Fruit fly (Drosophila melanogaster) whole organism, prepupa: ENCODE results near the gene CG34393.

ENCODE experiments used
- CG10669 ChIP-seq: fragments of 200-800 bp; sonication (Bioruptor generic); optimal IDR thresholded peaks from 3 replicates; lab custom pipeline; 2018; ENCODE audit warnings: missing biosample characterization, mild to moderate bottlenecking, missing genetic modification characterization, moderate library complexity
- CG11294 ChIP-seq: fragments of 200-800 bp; sonication (Bioruptor generic); IDR thresholded peaks from 2 replicates; pipeline ENCODE4 v1.3.6; 2022; ENCODE audit warnings: missing biosample characterization, missing genetic modification characterization
- CG11902 ChIP-seq: fragments of 200-800 bp; sonication (Bioruptor generic); optimal IDR thresholded peaks from 3 replicates; lab custom pipeline; 2016; ENCODE audit warnings: missing biosample characterization, missing genetic modification characterization
- CG15336 ChIP-seq: fragments of 200-800 bp; sonication (Bioruptor generic); IDR thresholded peaks from 2 replicates; pipeline ENCODE4 v1.3.6; 2022; ENCODE audit warnings: missing biosample characterization, missing genetic modification characterization
- CG1621 ChIP-seq: fragments of 200-800 bp; sonication (Bioruptor generic); optimal IDR thresholded peaks from 3 replicates; lab custom pipeline; 2018; ENCODE audit warnings: missing biosample characterization, mild to moderate bottlenecking, missing genetic modification characterization
- CG31627 ChIP-seq: fragments of 200-800 bp; sonication (Bioruptor generic); optimal IDR thresholded peaks from 3 replicates; lab custom pipeline; 2016; ENCODE audit warnings: missing biosample characterization, missing genetic modification characterization
- CG32006 ChIP-seq: fragments of 200-800 bp; sonication (Bioruptor generic); optimal IDR thresholded peaks from 3 replicates; lab custom pipeline; 2017; ENCODE audit warnings: missing biosample characterization, mild to moderate bottlenecking, missing genetic modification characterization
- CG34406 ChIP-seq: fragments of 200-800 bp; sonication (Bioruptor generic); optimal IDR thresholded peaks from 3 replicates; lab custom pipeline; 2016; ENCODE audit warnings: missing biosample characterization, missing genetic modification characterization
- CG3919 ChIP-seq: fragments of 200-800 bp; sonication (Bioruptor generic); optimal IDR thresholded peaks from 3 replicates; lab custom pipeline; 2016; ENCODE audit warnings: missing biosample characterization, missing genetic modification characterization
- CG4318 ChIP-seq: fragments of 200-800 bp; sonication (Bioruptor generic); optimal IDR thresholded peaks from 3 replicates; lab custom pipeline; 2017; ENCODE audit warnings: missing biosample characterization, mild to moderate bottlenecking, missing genetic modification characterization
- CG6163 ChIP-seq: fragments of 200-800 bp; sonication (Bioruptor generic); IDR thresholded peaks from 3 replicates; pipeline ENCODE4 v1.3.6; 2022; ENCODE audit warnings: missing biosample characterization, missing genetic modification characterization
- CG6792 ChIP-seq: fragments of 200-800 bp; sonication (Bioruptor generic); optimal IDR thresholded peaks from 3 replicates; lab custom pipeline; 2016; ENCODE audit warnings: missing biosample characterization, missing genetic modification characterization
- CG6808 ChIP-seq: fragments of 200-800 bp; sonication (Bioruptor generic); optimal IDR thresholded peaks from 3 replicates; lab custom pipeline; 2017; ENCODE audit warnings: missing biosample characterization, missing genetic modification characterization, mild to moderate bottlenecking, moderate library complexity, missing genetic modification reagents
- CG7368 ChIP-seq: fragments of 200-800 bp; sonication (Bioruptor generic); optimal IDR thresholded peaks from 3 replicates; lab custom pipeline; 2016; ENCODE audit warnings: missing biosample characterization, missing genetic modification characterization
- CG8119 ChIP-seq: fragments of 200-800 bp; sonication (Bioruptor generic); IDR thresholded peaks from 3 replicates; pipeline ENCODE4 v1.3.6; 2022; ENCODE audit warnings: missing biosample characterization, missing genetic modification characterization
- CG8319 ChIP-seq: fragments of 200-800 bp; sonication (Bioruptor generic); optimal IDR thresholded peaks from 3 replicates; lab custom pipeline; 2016; ENCODE audit warnings: missing biosample characterization, missing genetic modification characterization
- CG8632 ChIP-seq: fragments of 200-800 bp; sonication (Bioruptor generic); optimal IDR thresholded peaks from 3 replicates; lab custom pipeline; 2016; ENCODE audit warnings: missing biosample characterization, missing genetic modification characterization
- Eip75B ChIP-seq: fragments of 200-800 bp; sonication (Bioruptor generic); optimal IDR thresholded peaks from 3 replicates; lab custom pipeline; 2016; ENCODE audit warnings: missing biosample characterization, missing genetic modification characterization
- Eip78C ChIP-seq: fragments of 200-800 bp; sonication (Bioruptor generic); peaks from one replicate; lab custom pipeline; 2016; ENCODE audit warnings: missing biosample characterization, missing genetic modification characterization
- Ets21C ChIP-seq: fragments of 200-800 bp; sonication (Bioruptor generic); optimal IDR thresholded peaks from 3 replicates; lab custom pipeline; 2016; ENCODE audit warnings: missing biosample characterization, missing genetic modification characterization
- Ets96B ChIP-seq: fragments of 200-800 bp; optimal IDR thresholded peaks from 2 replicates; lab custom pipeline; 2019; ENCODE audit warnings: missing biosample characterization, mild to moderate bottlenecking, missing genetic modification characterization, moderate library complexity
- Gug ChIP-seq: fragments of 200-800 bp; sonication (Bioruptor generic); IDR thresholded peaks from 2 replicates; pipeline ENCODE4 v1.3.6; 2022; ENCODE audit warnings: missing biosample characterization, missing genetic modification characterization
- Hr38 ChIP-seq: sonication (Bioruptor generic); optimal IDR thresholded peaks from 2 replicates; lab custom pipeline; 2016; ENCODE audit warnings: missing biosample characterization, missing genetic modification characterization
- Hr39 ChIP-seq: fragments of 200-800 bp; sonication (Bioruptor generic); optimal IDR thresholded peaks from 2 replicates; lab custom pipeline; 2016; ENCODE audit warnings: missing biosample characterization, missing genetic modification characterization
- Hr4 ChIP-seq: fragments of 200-800 bp; sonication (Bioruptor generic); optimal IDR thresholded peaks from 3 replicates; lab custom pipeline; 2016; ENCODE audit warnings: missing biosample characterization, missing genetic modification characterization
- Lpt ChIP-seq: fragments of 200-800 bp; sonication (Bioruptor generic); optimal IDR thresholded peaks from 3 replicates; lab custom pipeline; 2016; ENCODE audit warnings: missing biosample characterization, missing genetic modification characterization
- Met ChIP-seq: fragments of 200-800 bp; sonication (Bioruptor generic); optimal IDR thresholded peaks from 3 replicates; lab custom pipeline; 2016; ENCODE audit warnings: missing biosample characterization, missing genetic modification characterization
- OdsH ChIP-seq: fragments of 200-800 bp; sonication (Bioruptor generic); optimal IDR thresholded peaks from 3 replicates; lab custom pipeline; 2016; ENCODE audit warnings: missing biosample characterization, missing genetic modification characterization
- Smox ChIP-seq: fragments of 200-800 bp; sonication (Bioruptor generic); optimal IDR thresholded peaks from 3 replicates; lab custom pipeline; 2016; ENCODE audit warnings: missing biosample characterization, missing genetic modification characterization
- Sox102F ChIP-seq: fragments of 200-800 bp; sonication (Bioruptor generic); optimal IDR thresholded peaks from 2 replicates; lab custom pipeline; 2016; ENCODE audit warnings: missing biosample characterization, mild to moderate bottlenecking, missing genetic modification characterization
- Sox14 ChIP-seq: fragments of 200-800 bp; sonication (Bioruptor generic); optimal IDR thresholded peaks from 3 replicates; lab custom pipeline; 2016; ENCODE audit warnings: missing biosample characterization, missing genetic modification characterization
- achi ChIP-seq: fragments of 200-800 bp; sonication (Bioruptor generic); optimal IDR thresholded peaks from 3 replicates; lab custom pipeline; 2016; ENCODE audit warnings: missing biosample characterization, missing genetic modification characterization
- acj6 ChIP-seq: fragments of 200-800 bp; sonication (Bioruptor generic); optimal IDR thresholded peaks from 3 replicates; lab custom pipeline; 2016; ENCODE audit warnings: missing biosample characterization, missing genetic modification characterization
- eg ChIP-seq: fragments of 200-800 bp; sonication (Bioruptor generic); IDR thresholded peaks from 3 replicates; pipeline ENCODE4 v1.3.6; 2022; ENCODE audit warnings: missing biosample characterization, missing genetic modification characterization
- esn ChIP-seq: fragments of 200-800 bp; sonication (Bioruptor generic); optimal IDR thresholded peaks from 2 replicates; lab custom pipeline; 2016; ENCODE audit warnings: missing biosample characterization, mild to moderate bottlenecking, missing genetic modification characterization, moderate library complexity
- fd59A ChIP-seq: fragments of 200-800 bp; sonication (Bioruptor generic); optimal IDR thresholded peaks from 2 replicates; lab custom pipeline; 2017; ENCODE audit warnings: missing biosample characterization, mild to moderate bottlenecking, missing genetic modification characterization, missing genetic modification reagents
- fkh ChIP-seq: fragments of 200-800 bp; sonication (Bioruptor generic); optimal IDR thresholded peaks from 3 replicates; lab custom pipeline; 2017; ENCODE audit warnings: missing biosample characterization, mild to moderate bottlenecking, missing genetic modification characterization, moderate library complexity
- lz ChIP-seq: fragments of 200-800 bp; sonication (Bioruptor generic); optimal IDR thresholded peaks from 3 replicates; lab custom pipeline; 2016; ENCODE audit warnings: missing biosample characterization, missing genetic modification characterization
- pdm3 ChIP-seq: fragments of 200-800 bp; sonication (Bioruptor generic); optimal IDR thresholded peaks from 3 replicates; lab custom pipeline; 2016; ENCODE audit warnings: missing biosample characterization, missing genetic modification characterization
- spab ChIP-seq: fragments of 200-800 bp; sonication (Bioruptor generic); optimal IDR thresholded peaks from 2 replicates; lab custom pipeline; 2017; ENCODE audit warnings: missing biosample characterization, mild to moderate bottlenecking, missing genetic modification characterization, missing genetic modification reagents
- ss ChIP-seq, 2 experiments: fragments of 200-800 bp; sonication (Bioruptor generic); optimal IDR thresholded peaks; 2 replicates in 1 of 2; 3 replicates in 1 of 2; lab custom pipeline; 2017 to 2018; ENCODE audit warnings: mild to moderate bottlenecking in 2 of 2, missing biosample characterization in 2 of 2, missing genetic modification characterization in 2 of 2, moderate library complexity in 1 of 2
- topi ChIP-seq: fragments of 200-800 bp; sonication (Bioruptor generic); optimal IDR thresholded peaks from 3 replicates; lab custom pipeline; 2016; ENCODE audit warnings: missing biosample characterization, missing genetic modification characterization

CG34393 gene

dm6 chr2L:3200396-3200795 lies at the start of gene CG34393:
CG34393 (minus strand) TSS chr2L:3200496.
- TF ChIP-seq CG8319 (no peak), CG4318 (no peak), CG34406 (no peak), OdsH (no peak), CG7368 (GFP tag; lab: Kevin White, UChicago) (no peak), achi (GFP tag; lab: Kevin White, UChicago) (no peak), CG6808 (GFP tag; lab: Kevin White, UChicago) (no peak), topi (no peak), Lpt (no peak), Gug (GFP tag; lab: Robert Waterston, UW) (no peak), fkh (no peak), Eip75B (GFP tag; lab: Kevin White, UChicago) (no peak), CG31627 (GFP tag; lab: Kevin White, UChicago) (no peak), eg (GFP tag; lab: Robert Waterston, UW) (no peak), CG32006 (GFP tag; lab: Kevin White, UChicago) (no peak), Met (GFP tag; lab: Kevin White, UChicago) (no peak), CG8119 (GFP tag; lab: Robert Waterston, UW) (no peak)

dm6 chr2L:3246030-3246429 lies 45.7 kb upstream of the CG34393 start:
- peak; percentile 32; the same call in 1 of the 2 replicates for TF ChIP-seq CG11294
- TF ChIP-seq Eip75B (GFP tag; lab: Kevin White, UChicago): no peak
- no peak for TF ChIP-seq CG31627 (GFP tag; lab: Kevin White, UChicago)
- TF ChIP-seq eg (GFP tag; lab: Robert Waterston, UW): peak; percentile 60; the same call in 2 of the 3 replicates
- peak; percentile 47 for TF ChIP-seq Eip78C (GFP tag; lab: Kevin White, UChicago)
- TF ChIP-seq CG32006 (GFP tag; lab: Kevin White, UChicago): peak; percentile 6
- peak; percentile 33; the same call in 1 of the 2 replicates for TF ChIP-seq Gug (GFP tag; lab: Robert Waterston, UW)
- TF ChIP-seq CG6163 (GFP tag; lab: Robert Waterston, UW): peak; percentile 33; the same call in 1 of the 3 replicates

DNA sequence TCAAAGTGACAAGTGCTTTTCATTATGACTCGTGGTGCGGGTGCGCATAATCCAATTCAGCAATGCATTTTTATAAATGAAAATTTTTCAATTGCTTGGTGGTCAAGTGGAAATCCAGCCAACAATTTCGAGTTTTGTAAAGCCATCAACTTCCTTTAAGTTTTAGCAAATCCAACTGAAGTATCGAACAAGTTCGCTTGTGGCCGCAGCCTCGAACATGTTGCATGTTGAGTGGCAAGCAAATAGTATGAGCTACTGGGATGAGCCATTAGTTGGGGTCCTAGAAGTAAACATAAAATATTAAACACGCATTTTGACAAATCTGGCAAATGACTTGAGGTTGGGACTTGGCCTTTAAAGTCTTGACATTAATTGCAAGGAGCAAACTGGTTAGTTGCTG lies 30.9 kb upstream of the CG34393 start:
- TF ChIP-seq Hr38: no peak

DNA sequence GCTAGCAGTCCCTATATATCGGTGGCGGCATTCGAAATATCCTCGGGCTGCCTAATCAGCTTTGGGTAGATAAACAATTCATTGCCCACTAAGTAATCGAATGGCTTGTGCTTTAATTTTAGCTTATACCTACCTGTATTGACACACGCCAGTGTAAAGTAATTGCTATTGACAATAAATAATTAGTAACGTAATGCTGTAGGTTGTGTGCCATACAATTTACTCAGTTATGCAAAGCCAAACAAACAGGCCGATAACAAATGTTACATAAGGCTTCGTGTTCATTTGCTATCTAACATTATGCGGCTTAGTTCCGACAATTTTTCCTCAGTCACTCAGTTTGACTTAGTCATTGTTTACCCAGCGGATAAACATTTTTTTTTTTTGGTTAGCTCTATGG lies 28.4 kb upstream of the CG34393 start:
- TF ChIP-seq CG11902: no peak
- TF ChIP-seq esn (GFP tag; lab: Kevin White, UChicago): no peak
- TF ChIP-seq fkh: peak; percentile 37
- TF ChIP-seq, all 60 proteins: peak for 1

DNA sequence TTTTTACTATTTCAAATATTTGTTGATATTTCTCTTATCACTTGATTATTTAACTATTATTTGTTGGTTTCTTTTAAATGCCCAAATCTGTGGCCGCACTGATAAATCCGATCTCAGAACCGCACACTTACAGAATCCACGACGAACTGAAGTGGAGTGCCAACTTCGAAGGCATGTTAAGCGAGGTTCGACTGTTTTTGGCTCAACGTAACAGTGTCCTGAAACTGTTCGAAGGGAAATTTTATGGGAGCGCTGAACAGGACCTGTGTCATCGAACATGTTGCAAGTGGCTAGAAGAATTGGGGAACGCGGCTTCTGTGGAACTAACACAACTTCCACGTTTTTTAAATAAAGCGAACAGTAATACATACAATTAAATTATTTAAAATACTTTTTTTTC lies 740 bp downstream of the CG34393 start:
- TF ChIP-seq CG15336 (GFP tag; lab: Robert Waterston, UW) (no peak), CG8632 (GFP tag; lab: Kevin White, UChicago) (no peak), Sox102F (GFP tag; lab: Kevin White, UChicago) (no peak), CG4318 (no peak), CG6163 (GFP tag; lab: Robert Waterston, UW) (no peak), Ets96B (tag; lab: Kevin White, UChicago) (no peak), CG32006 (GFP tag; lab: Kevin White, UChicago) (no peak), Smox (no peak), ss (GFP tag; optimal IDR thresholded peaks at IDR 0.05; lab: Kevin White, UChicago) (no peak)

DNA sequence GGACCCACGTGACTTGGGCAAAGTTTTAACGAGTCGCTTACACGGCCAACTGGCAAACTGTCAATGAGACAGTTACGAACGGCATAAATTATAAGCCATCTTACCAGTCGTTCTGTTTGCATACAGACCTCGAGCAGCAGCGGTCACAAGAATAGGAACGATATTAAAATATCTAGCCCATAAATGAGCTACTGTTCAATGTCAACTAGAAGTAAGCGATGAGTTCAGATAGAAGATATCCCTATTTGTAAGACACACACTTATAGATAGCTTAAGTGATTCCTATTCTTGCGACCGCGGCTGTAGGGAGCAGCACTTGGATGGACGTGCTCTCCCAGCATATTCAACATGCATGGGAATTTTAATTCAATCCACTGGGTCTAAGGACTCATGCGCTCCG lies 11.4 kb downstream of the CG34393 start:
- no peak for TF ChIP-seq Sox102F (GFP tag; lab: Kevin White, UChicago)
- TF ChIP-seq spab (GFP tag; lab: Kevin White, UChicago): peak; percentile 29
- peak; percentile 37 for TF ChIP-seq CG3919 (GFP tag; lab: Kevin White, UChicago)
- TF ChIP-seq CG31627 (GFP tag; lab: Kevin White, UChicago): peak; percentile 31
- peak; percentile 46 for TF ChIP-seq CG1621 (tag; lab: Kevin White, UChicago)
- peak; percentile 48 for TF ChIP-seq CG10669
- peak; percentile 2 for TF ChIP-seq lz (GFP tag; lab: Kevin White, UChicago)
- peak; percentile 20 for TF ChIP-seq acj6
- TF ChIP-seq pdm3 (GFP tag; lab: Kevin White, UChicago): peak; percentile 15
- TF ChIP-seq CG6808 (GFP tag; lab: Kevin White, UChicago): peak; percentile 18
- peak; percentile 17 for TF ChIP-seq fd59A (GFP tag; lab: Kevin White, UChicago)
- TF ChIP-seq CG6163 (GFP tag; lab: Robert Waterston, UW): peak; percentile 68; the same call in 2 of the 3 replicates
- no peak for TF ChIP-seq fkh
- peak; percentile 18 for TF ChIP-seq Met (GFP tag; lab: Kevin White, UChicago)
- TF ChIP-seq OdsH: peak; percentile 30
- peak; percentile 42 for TF ChIP-seq Hr39 (GFP tag; lab: Kevin White, UChicago)
- peak; percentile 4 for TF ChIP-seq CG6792 (GFP tag; lab: Kevin White, UChicago)
- peak; percentile 26 for TF ChIP-seq Hr4 (GFP tag; lab: Kevin White, UChicago)
- peak; percentile 8 for TF ChIP-seq Sox14 (GFP tag; lab: Kevin White, UChicago)
- no peak for TF ChIP-seq Ets21C (GFP tag; lab: Kevin White, UChicago)
